Worm (Caenorhabditis elegans): ENCODE data around the gene ZK795.2.

DNA sequence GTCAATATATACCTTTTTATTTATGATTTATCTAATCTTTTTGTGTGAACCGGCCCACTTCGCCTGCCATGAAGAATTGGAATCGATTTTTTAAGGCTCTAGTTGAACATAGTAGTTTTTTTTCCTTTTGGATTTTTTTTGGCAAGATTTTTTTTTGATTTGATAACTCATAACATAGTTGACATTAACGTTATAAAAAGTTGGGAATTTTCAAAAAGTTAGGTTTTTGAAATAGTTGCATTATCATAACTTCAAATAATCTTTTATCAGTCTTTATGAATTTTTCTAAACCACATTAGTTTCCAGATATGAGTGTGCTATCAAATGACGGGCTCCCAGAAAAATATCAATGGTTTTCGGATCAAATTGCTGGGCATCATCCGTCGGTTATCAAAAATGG is 11.0 kb downstream of the ZK795.2 start, which contains the start of gene ipmk-1:
- TF ChIP-seq ztf-11 (tag; optimal IDR thresholded peaks at IDR 0.05) (no peak), nhr-6 (tag; optimal IDR thresholded peaks at IDR 0.05) (no peak), crh-2 (tag; optimal IDR thresholded peaks at IDR 0.05) (no peak), elt-3 (tag; optimal IDR thresholded peaks at IDR 0.05) (no peak), nhr-237 (tag; optimal IDR thresholded peaks at IDR 0.05) (no peak), nhr-25 (tag; optimal IDR thresholded peaks at IDR 0.05) (no peak), unc-55 (GFP tag; optimal IDR thresholded peaks at IDR 0.05) (no peak), elt-1 (tag; optimal IDR thresholded peaks at IDR 0.05) (no peak), unc-39 (tag; optimal IDR thresholded peaks at IDR 0.05) (no peak), nhr-23 (tag; optimal IDR thresholded peaks at IDR 0.05) (no peak), mab-5 (tag; optimal IDR thresholded peaks at IDR 0.05) (no peak), snpc-4 (tag; optimal IDR thresholded peaks at IDR 0.05) (no peak), unc-62 (GFP tag; optimal IDR thresholded peaks at IDR 0.05) (no peak)

All from whole organism, L2 larva.